Worm (Caenorhabditis elegans) whole organism, midembryonic: Measurements from ENCODE around the gene msp-74.

Experiments
- T22C8.4 ChIP-seq: fragments of 200-800 bp; sonication (Bioruptor generic); IDR thresholded peaks from 2 replicates; pipeline ENCODE4 v1.3.6; 2022; ENCODE audit warnings: missing genetic modification characterization, missing compliant biosample characterization
- cog-1 ChIP-seq: sonication (generic microtip); optimal IDR thresholded peaks from 2 replicates; lab custom pipeline; 2016; ENCODE audit warnings: missing genetic modification characterization, missing compliant biosample characterization
- klf-2 ChIP-seq: fragments of 200-800 bp; sonication (Bioruptor generic); conservative IDR thresholded peaks from 2 replicates; pipeline ENCODE4 v1.3.6; 2022; ENCODE audit warnings: missing genetic modification reagents, missing genetic modification characterization, missing compliant biosample characterization
- med-1 ChIP-seq: sonication (generic microtip); optimal IDR thresholded peaks from 2 replicates; lab custom pipeline; 2017; ENCODE audit warnings: missing genetic modification characterization, mild to moderate bottlenecking, missing compliant biosample characterization, antibody characterized with exemption, missing genetic modification reagents; ENCODE audit not compliant: insufficient read depth
- ztf-29 ChIP-seq: fragments of 200-800 bp; sonication (Bioruptor generic); IDR thresholded peaks from 2 replicates; pipeline ENCODE4 v1.3.6; 2022; ENCODE audit warnings: missing genetic modification reagents, missing genetic modification characterization, missing compliant biosample characterization

ce11 chrII:5103189-5103588 is 11.9 kb downstream of the msp-74 start:
- TF ChIP-seq T22C8.4 (GFP tag; lab: Robert Waterston, UW) (no peak), klf-2 (no peak), med-1 (GFP tag; lab: Kevin White, UChicago) (no peak), ztf-29 (GFP tag; lab: Robert Waterston, UW) (no peak), cog-1 (no peak)
